Worm (Caenorhabditis elegans) whole organism, midembryonic: ENCODE results near the gene ugt-23.

Experiments used
- cog-1 ChIP-seq: sonication (generic microtip); optimal IDR thresholded peaks from 2 replicates; lab custom pipeline; 2016; ENCODE audit warnings: missing genetic modification characterization, missing compliant biosample characterization
- flt-1 ChIP-seq: fragments of 200-800 bp; sonication (Bioruptor generic); IDR thresholded peaks from 2 replicates; pipeline ENCODE4 v1.3.6; 2022; ENCODE audit warnings: missing genetic modification characterization, missing compliant biosample characterization
- klf-2 ChIP-seq: fragments of 200-800 bp; sonication (Bioruptor generic); conservative IDR thresholded peaks from 2 replicates; pipeline ENCODE4 v1.3.6; 2022; ENCODE audit warnings: missing genetic modification reagents, missing genetic modification characterization, missing compliant biosample characterization
- tab-1 ChIP-seq: fragments of 200-800 bp; sonication (Bioruptor generic); IDR thresholded peaks from 2 replicates; pipeline ENCODE4 v1.3.6; 2022; ENCODE audit warnings: missing genetic modification characterization, missing compliant biosample characterization
- ztf-23 ChIP-seq: fragments of 200-800 bp; sonication (Bioruptor generic); IDR thresholded peaks from 2 replicates; pipeline ENCODE4 v1.3.6; 2022; ENCODE audit warnings: missing genetic modification reagents, missing genetic modification characterization, missing compliant biosample characterization
- ztf-29 ChIP-seq: fragments of 200-800 bp; sonication (Bioruptor generic); IDR thresholded peaks from 2 replicates; pipeline ENCODE4 v1.3.6; 2022; ENCODE audit warnings: missing genetic modification reagents, missing genetic modification characterization, missing compliant biosample characterization

- TF ChIP-seq ztf-23 (no peak), klf-2 (GFP tag; lab: Robert Waterston, UW) (no peak), tab-1 (GFP tag; lab: Robert Waterston, UW) (no peak), ztf-29 (no peak), flt-1 (GFP tag; lab: Robert Waterston, UW) (no peak), cog-1 (tag; lab: Kevin White, UChicago) (no peak)
Observed at ce11 chrX:9921257-9921656, 3.7 kb downstream of the ugt-23 start, which contains the start of gene C17G1.2.
